Worm (Caenorhabditis elegans) whole organism, L4 larva: ENCODE results near the gene fli-1.

Experiments used
- F10B5.3 ChIP-seq: sonication (generic microtip); optimal IDR thresholded peaks from 2 replicates; lab custom pipeline; 2016; ENCODE audit warnings: mild to moderate bottlenecking, missing genetic modification characterization, missing compliant biosample characterization
- T20F7.1 ChIP-seq: fragments of 200-800 bp; sonication (Bioruptor generic); optimal IDR thresholded peaks from 2 replicates; lab custom pipeline; 2018; ENCODE audit warnings: mild to moderate bottlenecking, missing genetic modification characterization, missing compliant biosample characterization
- Y48G9A.11 ChIP-seq: fragments of 200-800 bp; sonication (Bioruptor generic); IDR thresholded peaks from 2 replicates; pipeline ENCODE4 v1.3.6; 2022; ENCODE audit warnings: missing genetic modification reagents, missing genetic modification characterization, missing compliant biosample characterization
- ZK546.5 ChIP-seq, 2 experiments: sonication (generic microtip); optimal IDR thresholded peaks; 2 replicates each; lab custom pipeline; 2017; ENCODE audit warnings: missing biosample characterization in 2 of 2, missing genetic modification characterization in 2 of 2
- aha-1 ChIP-seq: fragments of 150-350 bp; peaks from one replicate; lab custom pipeline; 2014; ENCODE audit warnings: missing biosample characterization, missing genetic modification characterization
- attf-4 ChIP-seq: sonication (generic microtip); optimal IDR thresholded peaks from 3 replicates; lab custom pipeline; 2017; ENCODE audit warnings: missing biosample characterization, missing genetic modification characterization
- ceh-20 ChIP-seq: fragments of 200-800 bp; sonication (Bioruptor generic); IDR thresholded peaks from 2 replicates; pipeline ENCODE4 v1.3.6; 2022; ENCODE audit warnings: missing genetic modification reagents, missing genetic modification characterization, missing compliant biosample characterization
- daf-16 ChIP-seq, 3 experiments: sonication (generic microtip); optimal IDR thresholded peaks; 2 replicates each; lab custom pipeline; 2016 to 2017; ENCODE audit warnings: missing genetic modification characterization in 3 of 3, missing genetic modification reagents in 3 of 3, mild to moderate bottlenecking in 2 of 3, missing compliant biosample characterization in 2 of 3, missing biosample characterization in 1 of 3, moderate library complexity in 1 of 3
- daf-19 ChIP-seq: fragments of 200-800 bp; sonication (Bioruptor generic); conservative IDR thresholded peaks from 2 replicates; pipeline ENCODE4 v1.3.6; 2022; ENCODE audit warnings: missing genetic modification characterization, missing compliant biosample characterization
- dmd-9 ChIP-seq: fragments of 200-800 bp; sonication (Bioruptor generic); IDR thresholded peaks from 2 replicates; pipeline ENCODE4 v1.3.6; 2022; ENCODE audit warnings: missing genetic modification reagents, missing genetic modification characterization, missing compliant biosample characterization
- dpl-1 ChIP-seq: fragments of 150-350 bp; optimal IDR thresholded peaks from 2 replicates; lab custom pipeline; 2014; ENCODE audit warnings: missing biosample characterization, missing genetic modification reagents, missing genetic modification characterization
- duxl-1 ChIP-seq: sonication (generic microtip); optimal IDR thresholded peaks from 2 replicates; lab custom pipeline; 2016; ENCODE audit warnings: mild to moderate bottlenecking, missing genetic modification characterization, moderate library complexity, missing compliant biosample characterization; ENCODE audit not compliant: poor library complexity
- dve-1 ChIP-seq: sonication (generic microtip); optimal IDR thresholded peaks from 2 replicates; lab custom pipeline; 2017; ENCODE audit warnings: antibody characterized with exemption, mild to moderate bottlenecking, missing genetic modification characterization, missing compliant biosample characterization; ENCODE audit not compliant: insufficient read depth
- egl-27 ChIP-seq: sonication (generic microtip); optimal IDR thresholded peaks from 3 replicates; lab custom pipeline; 2017; ENCODE audit warnings: missing biosample characterization, missing genetic modification reagents, missing genetic modification characterization
- fkh-10 ChIP-seq: fragments of 150-350 bp; optimal IDR thresholded peaks from 2 replicates; lab custom pipeline; 2014; ENCODE audit warnings: missing biosample characterization, missing genetic modification reagents, missing genetic modification characterization
- hlh-30 ChIP-seq: sonication (generic microtip); optimal IDR thresholded peaks from 2 replicates; lab custom pipeline; 2017; ENCODE audit warnings: antibody characterized with exemption, mild to moderate bottlenecking, missing genetic modification characterization, missing compliant biosample characterization; ENCODE audit not compliant: insufficient read depth
- hmg-1.1 ChIP-seq: fragments of 200-800 bp; sonication (Bioruptor generic); IDR thresholded peaks from 2 replicates; pipeline ENCODE4 v1.3.6; 2022; ENCODE audit warnings: missing genetic modification reagents, missing genetic modification characterization, missing compliant biosample characterization
- lim-7 ChIP-seq: fragments of 200-800 bp; sonication (Bioruptor generic); IDR thresholded peaks from 2 replicates; pipeline ENCODE4 v1.3.6; 2022; ENCODE audit warnings: missing genetic modification characterization, missing compliant biosample characterization
- lin-29 ChIP-seq: fragments of 200-800 bp; sonication (Bioruptor generic); IDR thresholded peaks from 2 replicates; pipeline ENCODE4 v1.3.6; 2022; ENCODE audit warnings: missing genetic modification reagents, missing genetic modification characterization, missing compliant biosample characterization
- lin-38 ChIP-seq: fragments of 200-800 bp; sonication (Bioruptor generic); IDR thresholded peaks from 2 replicates; pipeline ENCODE4 v1.3.6; 2022; ENCODE audit warnings: missing genetic modification reagents, missing genetic modification characterization, missing compliant biosample characterization
- lsy-2 ChIP-seq, 2 experiments: fragments of 150-350 bp in 1 of 2; sonication (generic microtip) in 1 of 2; optimal IDR thresholded peaks; 2 replicates each; lab custom pipeline; 2014 to 2017; ENCODE audit warnings: missing biosample characterization in 2 of 2, missing genetic modification characterization in 2 of 2
- madf-5 ChIP-seq, 2 experiments: fragments of 200-800 bp; sonication (Bioruptor generic); IDR thresholded peaks; 2 replicates each; pipeline ENCODE4 v1.3.6; 2022; ENCODE audit warnings: missing compliant biosample characterization in 2 of 2, missing genetic modification characterization in 2 of 2
- mdt-29 ChIP-seq: fragments of 200-800 bp; sonication (Bioruptor generic); IDR thresholded peaks from 2 replicates; pipeline ENCODE4 v1.3.6; 2022; ENCODE audit warnings: missing genetic modification reagents, missing genetic modification characterization, missing compliant biosample characterization
- mes-2 ChIP-seq: sonication (generic microtip); optimal IDR thresholded peaks from 2 replicates; lab custom pipeline; 2016; ENCODE audit warnings: missing genotype, mild to moderate bottlenecking, missing genetic modification characterization, missing compliant biosample characterization; ENCODE audit not compliant: poor library complexity, severe bottlenecking
- mxl-2 ChIP-seq: fragments of 200-800 bp; sonication (Bioruptor generic); conservative IDR thresholded peaks from 2 replicates; pipeline ENCODE4 v1.3.6; 2022; ENCODE audit warnings: missing genetic modification reagents, missing genetic modification characterization, missing compliant biosample characterization
- mxl-3 ChIP-seq: fragments of 200-800 bp; sonication (Bioruptor generic); optimal IDR thresholded peaks from 2 replicates; lab custom pipeline; 2018; ENCODE audit warnings: mild to moderate bottlenecking, missing genetic modification characterization, missing compliant biosample characterization
- nhr-102 ChIP-seq: sonication (generic microtip); optimal IDR thresholded peaks from 2 replicates; lab custom pipeline; 2016; ENCODE audit warnings: mild to moderate bottlenecking, missing genetic modification characterization, moderate library complexity, missing compliant biosample characterization
- nhr-25 ChIP-seq: sonication (generic microtip); optimal IDR thresholded peaks from 2 replicates; lab custom pipeline; 2017; ENCODE audit warnings: missing genetic modification characterization, mild to moderate bottlenecking, missing compliant biosample characterization, antibody characterized with exemption, moderate library complexity, borderline replicate concordance; ENCODE audit not compliant: insufficient read depth
- nhr-28 ChIP-seq: fragments of 150-350 bp; optimal IDR thresholded peaks from 2 replicates; lab custom pipeline; 2014; ENCODE audit warnings: missing biosample characterization, missing genetic modification characterization
- nhr-6 ChIP-seq: fragments of 150-350 bp; optimal IDR thresholded peaks from 2 replicates; lab custom pipeline; 2014; ENCODE audit warnings: missing biosample characterization, missing genetic modification characterization
- pha-4 ChIP-seq, 2 experiments: fragments of 150-350 bp in 1 of 2; fragments of 200-800 bp in 1 of 2; sonication (Bioruptor generic) in 1 of 2; IDR thresholded peaks in 1 of 2; optimal IDR thresholded peaks in 1 of 2; 2 replicates each; pipeline versions ENCODE4 v1.3.6 to Lab custom; 2014 to 2022; ENCODE audit warnings: missing genetic modification characterization in 2 of 2, missing genetic modification reagents in 2 of 2, missing biosample characterization in 1 of 2, missing compliant biosample characterization in 1 of 2
- sdz-12 ChIP-seq: fragments of 200-800 bp; sonication (Bioruptor generic); optimal IDR thresholded peaks from 2 replicates; lab custom pipeline; 2018; ENCODE audit warnings: mild to moderate bottlenecking, missing genetic modification characterization, missing compliant biosample characterization
- snpc-4 ChIP-seq: fragments of 150-350 bp; optimal IDR thresholded peaks from 2 replicates; lab custom pipeline; 2014; ENCODE audit warnings: missing biosample characterization, missing genetic modification characterization
- spr-3 ChIP-seq: fragments of 200-800 bp; sonication (Bioruptor generic); optimal IDR thresholded peaks from 2 replicates; lab custom pipeline; 2018; ENCODE audit warnings: mild to moderate bottlenecking, missing genetic modification characterization, missing compliant biosample characterization
- unc-130 ChIP-seq: sonication (generic microtip); optimal IDR thresholded peaks from 2 replicates; lab custom pipeline; 2016; ENCODE audit warnings: missing genetic modification reagents, missing genetic modification characterization, missing compliant biosample characterization
- unc-39 ChIP-seq: sonication (generic microtip); optimal IDR thresholded peaks from 2 replicates; lab custom pipeline; 2017; ENCODE audit warnings: missing biosample characterization, missing genetic modification characterization
- ztf-11 ChIP-seq: fragments of 150-350 bp; optimal IDR thresholded peaks from 2 replicates; lab custom pipeline; 2014; ENCODE audit warnings: missing biosample characterization, missing genetic modification characterization

The fli-1 gene

DNA sequence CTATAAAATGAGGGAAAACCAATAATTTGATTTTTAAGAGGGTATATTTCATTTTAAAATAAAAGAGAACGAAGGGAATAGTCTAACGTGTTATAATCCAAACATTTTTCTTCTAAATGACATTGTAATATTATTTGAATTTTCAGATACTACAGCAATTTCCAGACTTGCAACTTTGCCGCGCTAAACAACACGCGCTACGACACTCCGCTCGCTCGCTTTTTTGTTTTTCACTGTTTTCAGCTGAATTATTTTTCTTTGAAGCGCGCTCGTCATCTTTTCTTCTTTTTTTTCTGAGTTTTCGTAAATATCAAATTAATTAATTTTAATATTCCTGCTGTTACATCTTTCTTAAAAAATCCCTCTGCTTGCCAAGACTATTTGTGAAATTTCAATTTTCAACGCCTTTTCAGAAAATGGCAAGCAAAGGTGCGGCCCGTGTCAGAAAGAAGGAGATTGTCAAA, 33.7 kb upstream of the fli-1 start, which contains the start of gene mrpl-11:
TSS of gene mrpl-11 (plus strand) at position 414 of the 464 bp plus-strand sequence.
- no peak for TF ChIP-seq daf-19 (GFP tag; lab: Robert Waterston, UW)
- TF ChIP-seq attf-4 = no peak
- no peak for TF ChIP-seq duxl-1 (tag; lab: Kevin White, UChicago)
- no peak for TF ChIP-seq spr-3 (GFP tag; lab: Kevin White, UChicago)
- no peak for TF ChIP-seq nhr-6 (tag; lab: Kevin White, UChicago)
- peak; percentile 96 for TF ChIP-seq Y48G9A.11 (GFP tag; lab: Robert Waterston, UW)
- TF ChIP-seq lin-38 = no peak
- TF ChIP-seq lin-29 (GFP tag; lab: Robert Waterston, UW) = no peak
- TF ChIP-seq nhr-25 (tag; lab: Kevin White, UChicago) = no peak
- no peak for TF ChIP-seq ztf-11 (tag; lab: Kevin White, UChicago)
- no peak for TF ChIP-seq mxl-3 (GFP tag; lab: Kevin White, UChicago)
- TF ChIP-seq hmg-1.1 (GFP tag; lab: Robert Waterston, UW) = no peak
- TF ChIP-seq ceh-20 = no peak
- TF ChIP-seq fkh-10 (GFP tag; lab: Kevin White, UChicago) = no peak
- TF ChIP-seq egl-27 (tag; lab: Kevin White, UChicago) = no peak
- TF ChIP-seq unc-39 (tag; lab: Kevin White, UChicago) = no peak
- no peak for TF ChIP-seq madf-5 (GFP tag; IDR thresholded peaks at IDR 0.05; lab: Robert Waterston, UW)
- no peak for TF ChIP-seq daf-16 (GFP tag; optimal IDR thresholded peaks at IDR 0.05; lab: Kevin White, UChicago)
- peak; percentile 14 for TF ChIP-seq daf-16 (tag; optimal IDR thresholded peaks at IDR 0.05; lab: Kevin White, UChicago)
- TF ChIP-seq lim-7 (GFP tag; lab: Robert Waterston, UW) = no peak
- no peak for TF ChIP-seq pha-4 (GFP tag; IDR thresholded peaks at IDR 0.05; lab: Robert Waterston, UW)
- no peak for TF ChIP-seq pha-4 (tag; optimal IDR thresholded peaks at IDR 0.05; lab: Kevin White, UChicago)
- TF ChIP-seq unc-130 (GFP tag; lab: Kevin White, UChicago) = no peak
- TF ChIP-seq dve-1 (tag; lab: Kevin White, UChicago) = peak; percentile 14
- no peak for TF ChIP-seq mxl-2
- no peak for TF ChIP-seq dmd-9 (GFP tag; lab: Robert Waterston, UW)
- no peak for TF ChIP-seq sdz-12 (GFP tag; lab: Kevin White, UChicago)
- TF ChIP-seq aha-1 (tag; lab: Kevin White, UChicago) = no peak
- TF ChIP-seq lsy-2 (tag; optimal IDR thresholded peaks at IDR 0.05; lab: Kevin White, UChicago) = peak in 1 of 2 experiments; percentile 51
- no peak for TF ChIP-seq nhr-102
- peak; percentile 44 for TF ChIP-seq mes-2 (tag; lab: Kevin White, UChicago)
- peak; percentile 95 for TF ChIP-seq T20F7.1 (GFP tag; lab: Kevin White, UChicago)
- no peak for TF ChIP-seq dpl-1 (GFP tag; lab: Kevin White, UChicago)
- no peak for TF ChIP-seq snpc-4 (tag; lab: Kevin White, UChicago)

DNA sequence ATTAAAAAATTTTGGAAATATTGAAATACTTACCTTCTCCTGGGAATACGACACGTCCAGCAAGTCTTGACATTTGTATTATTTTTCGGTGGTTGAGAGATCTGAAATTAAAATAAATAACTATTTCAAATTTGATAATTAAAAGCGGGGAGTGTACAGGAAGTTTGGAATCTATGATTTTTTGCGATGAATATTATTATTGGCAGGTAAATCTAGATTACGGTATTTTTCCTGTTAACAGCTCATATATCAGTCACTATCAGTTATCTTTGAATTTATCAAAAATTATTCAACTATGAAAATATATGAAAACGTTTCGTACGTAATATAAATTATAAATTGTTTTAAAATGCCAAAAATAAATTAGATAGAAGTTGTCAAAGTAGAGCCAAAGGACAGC, 32.5 kb upstream of the fli-1 start, which contains the start of gene B0303.14:
TSS of gene B0303.14 (minus strand) at position 101 of the 400 bp plus-strand sequence.
- no peak for TF ChIP-seq F10B5.3 (tag; lab: Kevin White, UChicago)
- TF ChIP-seq ZK546.5 (tag; optimal IDR thresholded peaks at IDR 0.05; lab: Kevin White, UChicago) = no peak
- TF ChIP-seq lim-7 (GFP tag; lab: Robert Waterston, UW) = no peak
- TF ChIP-seq mdt-29 (GFP tag; lab: Robert Waterston, UW) = no peak
- TF ChIP-seq, all 104 proteins: peak for 0

DNA sequence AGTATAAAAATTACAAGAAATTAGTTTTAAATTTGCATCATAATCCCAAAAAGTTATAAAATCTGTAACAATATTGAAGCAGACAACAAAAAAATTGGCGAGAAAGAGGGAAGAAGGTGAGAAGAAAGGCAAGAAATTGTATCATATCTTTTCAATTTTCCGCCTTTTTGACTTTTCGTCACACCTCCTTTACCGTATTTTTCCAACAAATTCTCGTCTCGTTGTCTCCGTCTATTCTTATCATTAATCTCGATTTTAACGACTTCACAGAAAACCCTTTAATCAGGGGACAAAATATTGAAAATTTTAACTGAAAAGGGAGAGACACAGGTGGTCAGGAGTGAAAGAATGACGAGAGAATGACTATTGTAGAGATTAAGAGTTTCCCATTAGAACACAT, 29.4 kb upstream of the fli-1 start:
- peak; percentile 37 for TF ChIP-seq nhr-28 (tag; lab: Kevin White, UChicago)
- TF ChIP-seq spr-3 (GFP tag; lab: Kevin White, UChicago) = no peak
- peak; percentile 18 for TF ChIP-seq hlh-30
- TF ChIP-seq, all 104 proteins: peak for 2
